Worm (Caenorhabditis elegans): Measurements from ENCODE around the gene R102.10.

DNA sequence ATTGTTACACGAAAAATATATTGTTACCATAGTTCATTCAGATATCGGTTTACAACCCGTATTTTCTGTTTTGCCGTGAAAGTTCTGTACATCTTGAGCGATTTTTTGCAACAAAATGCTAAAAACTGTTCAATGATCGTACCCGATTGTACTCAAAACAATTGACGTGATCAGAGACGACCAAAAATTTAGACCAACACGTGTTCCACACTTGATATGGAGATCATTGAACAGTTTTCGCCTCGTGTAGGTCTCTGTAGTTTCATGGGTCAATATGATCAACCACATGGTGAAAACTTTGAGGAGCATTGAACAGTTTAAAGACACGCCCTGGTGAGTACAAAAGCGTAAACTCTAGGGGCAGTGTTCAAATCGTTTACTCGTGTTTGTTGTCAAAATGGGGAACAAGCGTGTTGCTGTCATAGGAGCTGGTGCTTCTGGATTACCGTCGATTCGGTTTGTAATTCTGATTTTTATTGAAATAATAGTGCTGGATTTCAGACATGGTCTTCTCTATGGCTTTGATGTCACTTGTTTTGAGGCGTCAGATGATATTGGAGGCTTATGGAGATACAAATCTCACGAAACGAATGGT lies 23.0 kb upstream of the R102.10 start, which contains the start of gene fmo-2:
- TF ChIP-seq lin-39 (tag; optimal IDR thresholded peaks at IDR 0.05) (no peak), sea-2 (GFP tag; optimal IDR thresholded peaks at IDR 0.05) (no peak), ztf-11 (tag; optimal IDR thresholded peaks at IDR 0.05) (no peak), ceh-28 (tag; optimal IDR thresholded peaks at IDR 0.05) (no peak), R02D3.7 (tag; optimal IDR thresholded peaks at IDR 0.05) (no peak), aly-2 (tag; optimal IDR thresholded peaks at IDR 0.05) (no peak)
